Worm (Caenorhabditis elegans) whole organism, midembryonic: Measurements from ENCODE around the gene F15H10.7.

ENCODE experiments used
- cog-1 ChIP-seq: sonication (generic microtip); optimal IDR thresholded peaks from 2 replicates; lab custom pipeline; 2016; ENCODE audit warnings: missing genetic modification characterization, missing compliant biosample characterization
- med-1 ChIP-seq: sonication (generic microtip); optimal IDR thresholded peaks from 2 replicates; lab custom pipeline; 2017; ENCODE audit warnings: missing genetic modification characterization, mild to moderate bottlenecking, missing compliant biosample characterization, antibody characterized with exemption, missing genetic modification reagents; ENCODE audit not compliant: insufficient read depth
- ref-1 ChIP-seq: fragments of 200-800 bp; sonication (Bioruptor generic); conservative IDR thresholded peaks from 2 replicates; pipeline ENCODE4 v1.3.6; 2022; ENCODE audit warnings: missing genetic modification reagents, missing genetic modification characterization, missing compliant biosample characterization
- ztf-23 ChIP-seq: fragments of 200-800 bp; sonication (Bioruptor generic); IDR thresholded peaks from 2 replicates; pipeline ENCODE4 v1.3.6; 2022; ENCODE audit warnings: missing genetic modification reagents, missing genetic modification characterization, missing compliant biosample characterization

DNA sequence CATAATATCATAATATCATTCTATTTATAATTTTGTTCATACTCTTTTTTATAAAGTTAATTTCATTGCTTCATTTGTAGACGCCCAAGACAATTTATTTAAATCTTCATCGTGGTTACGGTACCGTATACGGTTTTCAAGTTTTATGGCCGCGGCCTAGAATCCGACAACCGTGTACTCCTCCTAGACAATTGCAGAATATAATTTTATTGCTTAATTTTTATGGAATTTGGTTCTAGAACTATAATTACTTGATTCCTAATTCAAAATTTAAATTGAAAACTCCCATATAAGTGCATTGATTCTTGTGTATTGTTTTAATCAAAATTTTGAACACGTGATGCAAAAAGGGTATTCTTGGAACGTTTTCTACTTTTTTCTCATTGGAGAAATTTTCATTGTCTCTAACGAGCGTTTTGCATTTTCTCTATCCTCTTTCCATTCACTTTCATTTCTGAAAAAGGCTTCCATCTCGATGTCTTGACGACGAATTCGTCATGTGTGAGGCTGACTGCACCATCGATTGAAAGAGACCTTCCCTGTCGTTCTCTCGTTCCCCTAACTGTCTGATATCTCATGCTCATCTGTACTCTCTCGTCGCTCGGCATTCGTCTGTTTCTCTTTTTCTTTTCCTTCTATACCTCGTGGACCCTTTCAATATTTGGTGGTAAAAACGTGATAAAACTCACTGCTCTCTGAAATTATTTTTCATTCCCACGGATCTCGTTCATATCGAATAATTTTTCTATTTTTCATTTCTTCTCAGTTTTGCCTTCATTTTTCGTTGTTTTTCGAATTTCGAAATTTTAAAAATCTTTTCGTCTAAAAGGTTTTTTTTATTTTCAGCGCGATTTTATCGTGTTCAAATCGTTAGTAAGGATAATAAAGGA, 35.2 kb upstream of the F15H10.7 start, which contains the start of gene pap-1:
- TF ChIP-seq ref-1 (GFP tag; lab: Robert Waterston, UW): no peak
- TF ChIP-seq cog-1 (tag; lab: Kevin White, UChicago): no peak
- TF ChIP-seq ztf-23 (GFP tag; lab: Robert Waterston, UW): no peak
- no peak for TF ChIP-seq med-1
